Fruit fly (Drosophila melanogaster) whole organism, larva: ENCODE results near the gene CG43155.

Experiments used
- noc ChIP-seq: fragments of 200-800 bp; sonication (Bioruptor generic); optimal IDR thresholded peaks from 3 replicates; lab custom pipeline; 2019; ENCODE audit warnings: missing biosample characterization, mild to moderate bottlenecking, missing genetic modification characterization, moderate library complexity

The CG43155 gene

DNA sequence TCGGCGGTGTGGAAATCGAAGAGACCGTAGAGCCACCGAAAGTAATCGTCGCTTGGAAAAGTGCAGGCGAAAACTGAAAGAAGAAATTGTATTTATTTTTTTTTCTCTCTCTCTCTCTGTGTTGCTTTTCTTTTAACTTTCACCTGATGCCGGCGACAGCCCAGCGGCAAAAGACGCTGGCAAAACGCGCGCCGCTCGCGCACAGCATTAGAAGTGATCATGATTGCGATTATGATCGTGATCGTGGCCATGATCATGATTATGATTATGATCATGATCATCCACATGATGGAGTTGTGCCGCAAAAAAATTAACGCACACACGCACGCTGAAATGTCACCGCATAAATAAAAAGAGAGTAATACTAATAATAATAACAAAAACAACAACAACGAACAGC is 51.7 kb downstream of the CG43155 start:
- TF ChIP-seq noc (tag; lab: Kevin White, UChicago): no peak

DNA sequence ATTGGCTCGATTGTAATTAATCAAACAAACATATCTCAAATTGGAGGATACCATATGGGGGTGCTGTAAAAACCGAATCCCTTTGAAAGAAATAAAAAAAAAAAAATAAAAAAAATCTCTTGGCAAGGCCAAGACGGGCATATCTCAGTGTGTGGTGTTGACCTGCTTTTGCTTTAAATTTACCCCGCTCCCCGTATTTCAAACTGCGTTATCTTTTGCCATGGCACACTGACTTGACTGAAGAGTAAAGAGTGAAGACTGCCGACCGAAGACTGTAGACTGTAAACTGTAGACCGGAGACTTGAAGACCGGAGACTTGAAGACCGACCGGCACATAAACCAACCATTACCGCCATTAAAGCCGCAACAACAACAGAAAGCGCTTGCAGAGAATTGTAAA is 52.4 kb downstream of the CG43155 start:
- TF ChIP-seq noc (tag; lab: Kevin White, UChicago): no peak

DNA sequence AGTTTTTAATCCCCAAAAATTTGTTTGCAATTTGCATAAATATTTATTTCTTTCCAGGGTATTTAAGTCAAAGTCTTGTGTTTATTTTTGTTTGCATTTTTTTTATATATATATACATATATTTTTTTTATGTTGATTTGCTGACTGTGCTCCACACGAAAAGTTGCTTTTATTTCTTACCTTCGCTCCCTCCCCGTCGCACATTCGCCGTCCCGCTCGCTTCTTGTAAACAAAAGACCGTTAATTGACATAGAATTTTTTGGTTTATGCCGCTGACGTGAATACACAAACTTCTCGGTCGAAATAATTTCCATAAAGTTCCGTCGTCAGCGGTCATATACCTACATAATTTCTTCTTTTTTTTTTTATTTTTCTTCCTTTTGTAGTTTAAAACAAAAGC is 53.3 kb downstream of the CG43155 start:
- TF ChIP-seq noc (tag; lab: Kevin White, UChicago): no peak

DNA sequence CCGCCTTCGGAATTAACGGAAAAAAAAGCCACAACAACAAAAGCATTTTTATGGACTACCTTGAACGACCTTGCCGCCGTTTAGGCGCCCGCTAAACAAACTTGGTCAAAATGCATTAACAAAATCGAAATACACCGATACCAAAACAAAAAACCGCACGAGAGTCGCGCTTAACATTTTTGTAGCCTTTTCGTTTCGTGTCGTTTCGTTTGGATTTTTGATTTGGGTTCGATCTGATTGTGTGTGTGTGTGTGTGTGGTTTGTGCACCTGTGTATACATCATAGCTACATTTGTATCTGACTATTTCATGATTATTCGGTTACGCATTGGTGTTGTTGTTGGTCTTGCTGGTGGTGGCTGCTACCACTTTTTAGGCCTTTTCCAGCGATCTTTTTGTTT is 56.0 kb downstream of the CG43155 start:
- no peak for TF ChIP-seq noc (tag; lab: Kevin White, UChicago)

DNA sequence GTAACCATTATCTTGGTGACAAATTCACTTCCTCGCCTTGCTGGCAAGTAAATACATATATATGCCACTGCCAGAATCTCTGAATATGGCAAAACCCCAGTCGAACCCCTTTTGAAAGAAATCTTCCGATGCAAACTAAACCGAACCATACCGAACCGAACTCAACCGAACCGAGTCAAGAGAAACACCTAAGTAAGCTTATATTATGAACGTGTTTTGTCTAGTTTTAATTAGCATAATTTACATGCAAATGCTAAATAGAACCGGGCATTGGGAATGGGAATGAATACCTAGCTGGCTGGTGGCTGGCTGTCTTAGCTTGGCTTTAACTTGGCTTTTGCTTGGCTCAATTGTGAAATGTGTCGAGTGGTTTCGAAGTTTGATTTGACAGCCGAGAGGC is 57.7 kb downstream of the CG43155 start:
- no peak for TF ChIP-seq noc (tag; lab: Kevin White, UChicago)

DNA sequence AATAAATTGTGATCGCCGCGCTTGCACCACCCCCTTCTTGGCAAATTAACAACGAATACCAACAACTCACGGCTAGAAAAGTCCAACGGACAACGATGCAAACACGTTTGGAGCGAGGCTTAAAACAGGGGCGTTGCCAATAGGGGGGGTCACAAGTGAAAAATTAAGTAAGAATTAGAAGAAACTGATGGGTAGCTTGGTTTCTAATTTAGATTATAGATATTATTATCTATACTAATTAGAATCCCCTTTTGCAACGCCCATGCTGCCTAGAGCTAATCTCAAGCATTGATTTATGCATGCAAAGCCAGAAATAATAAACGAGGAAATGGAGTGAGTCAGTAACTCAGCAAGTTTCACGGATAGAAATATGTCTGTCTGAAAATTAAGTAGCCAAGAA is 58.8 kb downstream of the CG43155 start:
- peak; percentile 87 for TF ChIP-seq noc (tag; lab: Kevin White, UChicago)

DNA sequence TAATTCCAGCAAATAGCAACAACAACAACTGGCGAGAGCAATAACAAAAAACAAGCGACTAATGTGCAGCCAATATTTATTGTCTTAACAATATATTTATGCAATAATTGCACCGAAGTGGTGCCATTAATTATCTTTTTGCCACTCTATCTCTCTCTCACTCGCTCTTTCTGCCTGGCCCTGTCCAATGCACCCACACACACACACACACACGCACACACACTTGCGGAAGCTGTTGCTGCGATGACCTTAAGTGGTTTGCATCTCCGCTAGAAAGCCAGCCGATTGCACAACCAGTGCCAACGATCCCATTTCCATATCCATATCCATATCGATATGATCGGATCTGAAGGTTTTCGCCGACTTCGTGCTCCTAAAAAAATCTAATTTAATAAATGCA is 60.6 kb downstream of the CG43155 start:
- no peak for TF ChIP-seq noc (tag; lab: Kevin White, UChicago)

DNA sequence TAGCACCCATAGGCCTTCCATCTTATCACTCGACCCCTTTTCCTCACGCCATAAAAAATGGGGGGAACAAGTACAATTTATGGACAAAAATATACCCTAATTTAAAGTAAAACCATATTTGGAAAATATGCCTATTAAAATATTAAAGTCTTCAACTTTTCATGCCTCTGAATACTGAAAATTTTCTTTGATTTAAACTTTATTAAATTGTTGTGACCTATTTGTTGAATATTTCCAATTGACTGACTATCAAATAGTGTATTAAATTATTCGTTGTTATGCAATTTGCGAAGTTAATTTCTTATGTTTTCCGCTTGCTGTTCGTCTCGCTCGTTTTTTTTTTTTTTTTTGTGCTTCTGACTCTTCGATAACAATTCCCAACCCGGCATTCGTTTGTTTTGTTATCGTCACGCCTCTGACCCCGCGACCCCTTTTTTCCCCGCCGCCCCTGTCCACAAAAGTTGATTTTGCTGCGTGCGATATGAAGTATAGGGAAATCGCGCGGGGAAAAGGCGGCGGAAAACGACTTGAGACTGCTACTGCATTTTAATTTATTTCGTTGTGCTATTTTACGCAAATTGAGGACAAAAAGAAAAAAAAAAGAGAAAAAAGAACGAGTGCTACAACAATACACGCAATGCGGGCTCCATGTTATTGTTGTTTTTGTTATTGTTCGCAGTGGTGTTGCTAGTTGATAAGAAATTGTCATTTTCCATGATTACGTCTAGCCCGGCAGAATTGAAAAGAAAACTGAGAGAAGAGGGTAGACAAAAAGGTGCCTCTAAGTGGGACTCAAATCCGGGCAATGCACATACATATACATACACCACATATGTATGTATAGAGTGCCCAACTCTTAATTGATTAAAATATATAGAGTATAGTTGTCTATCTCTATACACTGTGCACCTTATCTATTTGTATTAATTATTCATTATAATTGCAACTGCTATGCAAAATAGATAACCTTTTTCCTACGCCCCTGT is 62.3 kb downstream of the CG43155 start:
- peak; percentile 25 for TF ChIP-seq noc (tag; lab: Kevin White, UChicago)

DNA sequence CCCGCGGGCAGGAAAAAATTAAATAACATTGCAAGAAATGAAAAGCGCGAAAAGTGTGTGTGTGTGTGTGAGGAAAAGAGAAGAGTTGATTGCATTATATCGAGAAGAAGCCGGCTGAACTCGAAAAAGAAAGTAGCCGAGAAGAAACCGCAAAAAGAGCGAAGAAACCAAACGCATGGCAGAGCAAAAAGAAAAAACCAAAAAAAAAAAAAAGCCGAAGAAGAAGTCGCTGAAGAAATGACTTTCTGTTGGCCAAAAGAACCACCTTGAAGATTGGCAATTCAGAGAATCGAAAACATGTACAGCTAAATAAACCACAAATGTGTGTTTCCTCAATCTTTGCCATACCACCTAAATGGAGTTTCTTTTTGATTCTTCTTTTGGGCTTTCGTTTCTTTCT is 64.3 kb downstream of the CG43155 start:
- TF ChIP-seq noc (tag; lab: Kevin White, UChicago): no peak
